Worm (Caenorhabditis elegans) whole organism, early embryonic: ENCODE measurements around the gene F56B3.11.
"Not testable (repeated sequence)": the region's sequence is repeated elsewhere in the genome, so short reads cannot be mapped to it uniquely, and the experiment has no call there.

ENCODE experiments used
- B0310.2 ChIP-seq: sonication (generic microtip); optimal IDR thresholded peaks from 2 replicates; lab custom pipeline; 2016; ENCODE audit warnings: mild to moderate bottlenecking, missing genetic modification characterization, missing compliant biosample characterization
- aly-1 ChIP-seq: sonication (generic microtip); optimal IDR thresholded peaks from 2 replicates; lab custom pipeline; 2016; ENCODE audit warnings: missing genetic modification characterization, missing compliant biosample characterization
- ama-1 ChIP-seq: fragments of 150-350 bp; optimal IDR thresholded peaks from 2 replicates; lab custom pipeline; 2014
- flt-1 ChIP-seq: fragments of 200-800 bp; sonication (Bioruptor generic); IDR thresholded peaks from 2 replicates; pipeline ENCODE4 v1.3.6; 2022; ENCODE audit warnings: missing genetic modification characterization, missing compliant biosample characterization
- hmg-4 ChIP-seq: fragments of 200-800 bp; sonication (Bioruptor generic); optimal IDR thresholded peaks from 2 replicates; lab custom pipeline; 2018; ENCODE audit warnings: mild to moderate bottlenecking, missing genetic modification characterization, missing compliant biosample characterization
- hnd-1 ChIP-seq: sonication (generic microtip); optimal IDR thresholded peaks from 2 replicates; lab custom pipeline; 2016; ENCODE audit warnings: missing genetic modification characterization, missing compliant biosample characterization
- pes-1 ChIP-seq: fragments of 200-800 bp; sonication (Bioruptor generic); IDR thresholded peaks from 2 replicates; pipeline ENCODE4 v1.3.6; 2022; ENCODE audit warnings: missing genetic modification reagents, missing genetic modification characterization, missing compliant biosample characterization
- scrt-1 ChIP-seq: fragments of 200-800 bp; sonication (Bioruptor generic); IDR thresholded peaks from 2 replicates; pipeline ENCODE4 v1.3.6; 2022; ENCODE audit warnings: missing genetic modification characterization, missing compliant biosample characterization
- tbx-11 ChIP-seq: fragments of 200-800 bp; sonication (Bioruptor generic); IDR thresholded peaks from 2 replicates; pipeline ENCODE4 v1.3.6; 2022; ENCODE audit warnings: missing genetic modification characterization, missing compliant biosample characterization
- tbx-37 ChIP-seq: fragments of 200-800 bp; sonication (Bioruptor generic); conservative IDR thresholded peaks from 2 replicates; pipeline ENCODE4 v1.3.6; 2022; ENCODE audit warnings: missing genetic modification reagents, missing genetic modification characterization, missing compliant biosample characterization

DNA sequence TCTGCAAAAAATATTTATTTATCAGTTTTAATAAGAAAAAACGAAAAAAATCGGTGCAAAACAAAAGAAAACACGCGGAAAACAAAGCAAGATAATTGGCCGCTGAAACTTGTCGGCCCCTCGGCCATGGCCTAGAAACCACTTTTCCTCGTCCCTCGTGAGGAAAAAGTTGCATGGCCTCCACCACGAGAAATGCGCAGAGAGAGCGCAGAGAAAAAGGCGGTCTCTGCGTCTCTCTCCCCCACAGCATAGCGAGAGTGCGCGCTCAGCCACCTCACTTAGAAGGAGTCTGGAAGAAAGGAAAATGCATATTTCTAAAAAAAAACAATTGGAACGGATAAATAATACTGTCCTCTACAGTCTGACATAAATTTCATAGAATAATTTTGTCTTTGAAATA, 17.0 kb upstream of the F56B3.11 start:
- not testable (repeated sequence) for TF ChIP-seq B0310.2 (tag; lab: Kevin White, UChicago); scrt-1; ama-1 (lab: Kevin White, UChicago); tbx-37 (GFP tag; lab: Robert Waterston, UW); hnd-1 (tag; lab: Kevin White, UChicago); aly-1 (tag; lab: Kevin White, UChicago); hmg-4 (GFP tag; lab: Kevin White, UChicago)
- TF ChIP-seq pes-1 (GFP tag; lab: Robert Waterston, UW) = peak; percentile 78
- peak; percentile 63 for TF ChIP-seq flt-1 (GFP tag; lab: Robert Waterston, UW)
- peak; percentile 61; the same call in 1 of the 2 replicates for TF ChIP-seq tbx-11
